Fruit fly (Drosophila melanogaster) whole organism, embryonic: ENCODE measurements around the gene CG43925.

ENCODE experiments used
- Ada2b ChIP-seq: fragments of 200-800 bp; sonication (Bioruptor generic); IDR thresholded peaks from 2 replicates; pipeline ENCODE4 v1.3.6; 2022; ENCODE audit warnings: missing biosample characterization, missing genetic modification characterization
- CG12391 ChIP-seq: fragments of 200-800 bp; sonication (Bioruptor generic); optimal IDR thresholded peaks from 3 replicates; lab custom pipeline; 2018; ENCODE audit warnings: missing biosample characterization, mild to moderate bottlenecking, missing genetic modification characterization, moderate library complexity
- CG13123 ChIP-seq: fragments of 200-800 bp; sonication (Bioruptor generic); optimal IDR thresholded peaks from 2 replicates; lab custom pipeline; 2016; ENCODE audit warnings: missing biosample characterization, missing genetic modification characterization
- CG15696 ChIP-seq: fragments of 200-800 bp; sonication (Bioruptor generic); optimal IDR thresholded peaks from 2 replicates; lab custom pipeline; 2019; ENCODE audit warnings: missing biosample characterization, mild to moderate bottlenecking, missing genetic modification characterization, moderate library complexity
- CG17328 ChIP-seq: fragments of 200-800 bp; sonication (Bioruptor generic); IDR thresholded peaks from 2 replicates; pipeline ENCODE4 v1.3.6; 2022; ENCODE audit warnings: missing biosample characterization, missing genetic modification characterization
- CG17612 ChIP-seq: fragments of 200-800 bp; sonication (Bioruptor generic); IDR thresholded peaks from 2 replicates; pipeline ENCODE4 v1.3.6; 2022; ENCODE audit warnings: missing biosample characterization, missing genetic modification characterization
- CG18599 ChIP-seq: fragments of 200-800 bp; sonication (Bioruptor generic); optimal IDR thresholded peaks from 3 replicates; lab custom pipeline; 2017; ENCODE audit warnings: missing biosample characterization, missing genetic modification characterization, mild to moderate bottlenecking, moderate library complexity, missing genetic modification reagents
- CG2116 ChIP-seq: fragments of 200-800 bp; sonication (Bioruptor generic); optimal IDR thresholded peaks from 3 replicates; lab custom pipeline; 2018; ENCODE audit warnings: missing biosample characterization, mild to moderate bottlenecking, missing genetic modification characterization
- CG2129 ChIP-seq: fragments of 200-800 bp; sonication (Bioruptor generic); IDR thresholded peaks from 2 replicates; pipeline ENCODE4 v1.3.6; 2022; ENCODE audit warnings: missing biosample characterization, missing genetic modification characterization; ENCODE audit not compliant: partially characterized antibody
- CG2202 ChIP-seq: fragments of 200-800 bp; sonication (Bioruptor generic); optimal IDR thresholded peaks from 2 replicates; lab custom pipeline; 2018; ENCODE audit warnings: missing biosample characterization, mild to moderate bottlenecking, missing genetic modification characterization
- CG3163 ChIP-seq: fragments of 200-800 bp; sonication (Bioruptor generic); optimal IDR thresholded peaks from 3 replicates; lab custom pipeline; 2016; ENCODE audit warnings: missing biosample characterization, missing genetic modification characterization
- CG32767 ChIP-seq: fragments of 200-800 bp; sonication (Bioruptor generic); IDR thresholded peaks from 2 replicates; pipeline ENCODE4 v1.3.6; 2022; ENCODE audit warnings: missing biosample characterization, missing genetic modification characterization
- CG32772 ChIP-seq: fragments of 200-800 bp; sonication (Bioruptor generic); IDR thresholded peaks from 2 replicates; pipeline ENCODE4 v1.3.6; 2022; ENCODE audit warnings: missing biosample characterization, missing genetic modification characterization
- CG34224 ChIP-seq: fragments of 200-800 bp; sonication (Bioruptor generic); IDR thresholded peaks from 3 replicates; pipeline ENCODE4 v1.3.6; 2022; ENCODE audit warnings: missing biosample characterization, missing genetic modification characterization; ENCODE audit not compliant: partially characterized antibody
- CG3838 ChIP-seq: fragments of 200-800 bp; sonication (Bioruptor generic); optimal IDR thresholded peaks from 3 replicates; lab custom pipeline; 2016; ENCODE audit warnings: missing biosample characterization, missing genetic modification characterization
- CG4424 ChIP-seq: fragments of 200-800 bp; sonication (Bioruptor generic); optimal IDR thresholded peaks from 3 replicates; lab custom pipeline; 2016; ENCODE audit warnings: missing biosample characterization, missing genetic modification characterization
- CG6175 ChIP-seq: fragments of 200-800 bp; sonication (Bioruptor generic); IDR thresholded peaks from 3 replicates; pipeline ENCODE4 v1.3.6; 2022; ENCODE audit warnings: missing biosample characterization, missing genetic modification characterization
- CG6689 ChIP-seq: fragments of 200-800 bp; sonication (Bioruptor generic); IDR thresholded peaks from 2 replicates; pipeline ENCODE4 v1.3.6; 2022; ENCODE audit warnings: missing biosample characterization, missing genetic modification characterization
- CG6813 ChIP-seq: fragments of 200-800 bp; sonication (Bioruptor generic); optimal IDR thresholded peaks from 2 replicates; lab custom pipeline; 2017; ENCODE audit warnings: missing biosample characterization, missing genetic modification characterization, mild to moderate bottlenecking, moderate library complexity, missing genetic modification reagents
- CG7357 ChIP-seq: fragments of 200-800 bp; sonication (Bioruptor generic); IDR thresholded peaks from 3 replicates; pipeline ENCODE4 v1.3.6; 2022; ENCODE audit warnings: missing biosample characterization, missing genetic modification characterization
- CG8281 ChIP-seq: fragments of 200-800 bp; sonication (Bioruptor generic); optimal IDR thresholded peaks from 2 replicates; lab custom pipeline; 2018; ENCODE audit warnings: missing biosample characterization, mild to moderate bottlenecking, missing genetic modification characterization, moderate library complexity
- CG8359 ChIP-seq: fragments of 200-800 bp; sonication (Bioruptor generic); optimal IDR thresholded peaks from 2 replicates; lab custom pipeline; 2017; ENCODE audit warnings: missing biosample characterization, mild to moderate bottlenecking, missing genetic modification characterization, borderline replicate concordance
- CG8388 ChIP-seq: fragments of 200-800 bp; sonication (Bioruptor generic); optimal IDR thresholded peaks from 2 replicates; lab custom pipeline; 2019; ENCODE audit warnings: missing biosample characterization, mild to moderate bottlenecking, missing genetic modification characterization, moderate library complexity
- CG8765 ChIP-seq: fragments of 200-800 bp; sonication (Bioruptor generic); IDR thresholded peaks from 2 replicates; pipeline ENCODE4 v1.3.6; 2022; ENCODE audit warnings: missing biosample characterization, missing genetic modification characterization
- D19B ChIP-seq: fragments of 200-800 bp; sonication (Bioruptor generic); optimal IDR thresholded peaks from 2 replicates; lab custom pipeline; 2017; ENCODE audit warnings: missing biosample characterization, mild to moderate bottlenecking, missing genetic modification characterization
- Deaf1 ChIP-seq: fragments of 200-800 bp; optimal IDR thresholded peaks from 3 replicates; lab custom pipeline; 2019; ENCODE audit warnings: missing biosample characterization, mild to moderate bottlenecking, missing genetic modification characterization, moderate library complexity
- Hey ChIP-seq: fragments of 200-800 bp; sonication (Bioruptor generic); optimal IDR thresholded peaks from 3 replicates; lab custom pipeline; 2018; ENCODE audit warnings: missing biosample characterization, mild to moderate bottlenecking, missing genetic modification characterization
- HmgD ChIP-seq: fragments of 200-800 bp; sonication (Bioruptor generic); optimal IDR thresholded peaks from 3 replicates; lab custom pipeline; 2016; ENCODE audit warnings: missing biosample characterization, missing genetic modification characterization
- Hsf ChIP-seq: fragments of 200-800 bp; sonication (Bioruptor generic); optimal IDR thresholded peaks from 3 replicates; lab custom pipeline; 2016; ENCODE audit warnings: missing biosample characterization, missing genetic modification characterization
- Nf-YB ChIP-seq: fragments of 200-800 bp; sonication (Bioruptor generic); optimal IDR thresholded peaks from 3 replicates; lab custom pipeline; 2019; ENCODE audit warnings: missing biosample characterization, mild to moderate bottlenecking, missing genetic modification characterization, moderate library complexity
- Scr ChIP-seq: fragments of 200-800 bp; sonication (Bioruptor generic); IDR thresholded peaks from 2 replicates; pipeline ENCODE4 v1.3.6; 2022; ENCODE audit warnings: missing biosample characterization, missing genetic modification characterization; ENCODE audit not compliant: partially characterized antibody
- Side ChIP-seq: fragments of 200-800 bp; sonication (Bioruptor generic); optimal IDR thresholded peaks from 2 replicates; lab custom pipeline; 2016; ENCODE audit warnings: missing biosample characterization, missing genetic modification characterization
- Spps ChIP-seq: fragments of 200-800 bp; sonication (Bioruptor generic); optimal IDR thresholded peaks from 2 replicates; lab custom pipeline; 2018; ENCODE audit warnings: missing biosample characterization, mild to moderate bottlenecking, missing genetic modification characterization
- bigmax ChIP-seq: fragments of 200-800 bp; sonication (Bioruptor generic); optimal IDR thresholded peaks from 2 replicates; lab custom pipeline; 2018; ENCODE audit warnings: missing biosample characterization, mild to moderate bottlenecking, missing genetic modification characterization
- chinmo ChIP-seq: fragments of 200-800 bp; sonication (Bioruptor generic); IDR thresholded peaks from 4 replicates; pipeline ENCODE4 v1.3.6; 2022; ENCODE audit warnings: missing biosample characterization, missing genetic modification characterization; ENCODE audit not compliant: partially characterized antibody
- emc ChIP-seq: fragments of 200-800 bp; sonication (Bioruptor generic); optimal IDR thresholded peaks from 2 replicates; lab custom pipeline; 2016; ENCODE audit warnings: missing biosample characterization, missing genetic modification characterization
- esg ChIP-seq: fragments of 200-800 bp; sonication (Bioruptor generic); conservative IDR thresholded peaks from 2 replicates; pipeline ENCODE4 v1.3.6; 2022; ENCODE audit warnings: missing biosample characterization, missing genetic modification characterization
- exex ChIP-seq: fragments of 200-800 bp; sonication (Bioruptor generic); optimal IDR thresholded peaks from 4 replicates; lab custom pipeline; 2018; ENCODE audit warnings: missing biosample characterization, mild to moderate bottlenecking, missing genetic modification characterization, moderate library complexity
- hbn ChIP-seq: fragments of 200-800 bp; sonication (Bioruptor generic); IDR thresholded peaks from 2 replicates; pipeline ENCODE4 v1.3.6; 2022; ENCODE audit warnings: missing biosample characterization, missing genetic modification characterization; ENCODE audit not compliant: partially characterized antibody
- ind ChIP-seq: fragments of 200-800 bp; sonication (Bioruptor generic); optimal IDR thresholded peaks from 3 replicates; lab custom pipeline; 2016; ENCODE audit warnings: missing biosample characterization, missing genetic modification characterization
- nerfin-2 ChIP-seq: fragments of 200-800 bp; sonication (Bioruptor generic); IDR thresholded peaks from 2 replicates; pipeline ENCODE4 v1.3.6; 2022; ENCODE audit warnings: missing biosample characterization, missing genetic modification characterization; ENCODE audit not compliant: partially characterized antibody
- psq ChIP-seq: fragments of 200-800 bp; sonication (Bioruptor generic); optimal IDR thresholded peaks from 2 replicates; lab custom pipeline; 2017; ENCODE audit warnings: missing biosample characterization, missing genetic modification characterization
- seq ChIP-seq: fragments of 200-800 bp; sonication (Bioruptor generic); IDR thresholded peaks from 2 replicates; pipeline ENCODE4 v1.3.6; 2022; ENCODE audit warnings: missing biosample characterization, missing genetic modification characterization
- shn ChIP-seq: fragments of 200-800 bp; sonication (Bioruptor generic); optimal IDR thresholded peaks from 3 replicates; lab custom pipeline; 2016; ENCODE audit warnings: missing biosample characterization, missing genetic modification characterization
- slou ChIP-seq: fragments of 200-800 bp; sonication (Bioruptor generic); optimal IDR thresholded peaks from 3 replicates; lab custom pipeline; 2016; ENCODE audit warnings: missing biosample characterization, missing genetic modification characterization
- sna ChIP-seq: fragments of 200-800 bp; sonication (Bioruptor generic); IDR thresholded peaks from 2 replicates; pipeline ENCODE4 v1.3.6; 2022; ENCODE audit warnings: missing biosample characterization, missing genetic modification characterization; ENCODE audit not compliant: partially characterized antibody
- tap ChIP-seq: fragments of 200-800 bp; optimal IDR thresholded peaks from 3 replicates; lab custom pipeline; 2019; ENCODE audit warnings: missing biosample characterization, mild to moderate bottlenecking, missing genetic modification characterization, moderate library complexity
- trem ChIP-seq: fragments of 200-800 bp; optimal IDR thresholded peaks from 3 replicates; lab custom pipeline; 2019; ENCODE audit warnings: missing biosample characterization, mild to moderate bottlenecking, missing genetic modification characterization, moderate library complexity
- trh ChIP-seq: fragments of 200-800 bp; sonication (Bioruptor generic); optimal IDR thresholded peaks from 2 replicates; lab custom pipeline; 2016; ENCODE audit warnings: missing biosample characterization, missing genetic modification characterization

CG43925 gene

DNA sequence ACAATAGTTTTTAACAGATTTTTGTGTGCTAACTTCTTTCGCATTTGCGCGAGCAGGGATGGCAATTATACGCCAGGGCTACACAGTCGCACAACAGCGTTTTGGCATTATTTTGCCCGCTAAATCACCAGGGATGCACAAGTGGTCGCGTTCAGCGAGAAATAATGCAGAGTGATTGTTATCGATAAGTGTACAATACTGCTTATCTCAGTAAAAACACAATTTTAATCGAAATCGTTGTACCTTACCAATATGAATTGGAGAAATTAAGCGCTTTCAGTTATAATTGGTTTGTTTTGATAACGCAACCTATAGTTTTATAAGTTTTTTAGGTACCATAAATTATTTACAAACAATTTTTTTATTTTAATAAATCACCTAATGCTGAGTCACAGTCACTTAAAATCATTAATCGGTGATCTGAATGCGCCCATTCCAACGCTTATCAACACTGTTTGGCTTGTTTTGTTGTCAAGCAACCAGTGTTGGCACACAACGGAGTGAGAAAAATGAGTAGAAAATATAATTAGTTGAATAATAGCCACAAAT lies 552 bp downstream of the CG43925 start, which contains the start of the genes Sfmbt and CG5439 (continued):
- peak; percentile 65 for TF ChIP-seq CG8388
- no peak for TF ChIP-seq hbn (GFP tag; lab: Robert Waterston, UW)
- TF ChIP-seq CG6175 (GFP tag; lab: Robert Waterston, UW) = peak; percentile 50; the same call in 1 of the 3 replicates
- TF ChIP-seq Deaf1 (tag; lab: Kevin White, UChicago) = no peak
- peak; percentile 64 for TF ChIP-seq trh (GFP tag; lab: Kevin White, UChicago)
- no peak for TF ChIP-seq CG18599 (GFP tag; lab: Kevin White, UChicago)
- TF ChIP-seq D19B = no peak
- peak; percentile 83 for TF ChIP-seq shn (GFP tag; lab: Kevin White, UChicago)
- peak; percentile 70 for TF ChIP-seq esg (GFP tag; lab: Robert Waterston, UW)
- peak; percentile 53; the same call in 1 of the 2 replicates for TF ChIP-seq Scr
- peak; percentile 84 for TF ChIP-seq CG12391
- TF ChIP-seq exex (tag; lab: Kevin White, UChicago) = no peak
- TF ChIP-seq slou = peak; percentile 68
- TF ChIP-seq CG6689 (GFP tag; lab: Robert Waterston, UW) = peak; percentile 66
- TF ChIP-seq CG3163 (GFP tag; lab: Kevin White, UChicago) = peak; percentile 60
- peak; percentile 73 for TF ChIP-seq CG15696
- no peak for TF ChIP-seq CG2129 (GFP tag; lab: Robert Waterston, UW)
- no peak for TF ChIP-seq bigmax
- TF ChIP-seq CG3838 = peak; percentile 26
- peak; percentile 83 for TF ChIP-seq CG4424 (GFP tag; lab: Kevin White, UChicago)
- no peak; the same call in 2 of the 3 replicates for TF ChIP-seq CG34224
- 0 out of 2 replicates have a peak, but pooled peaks have one; percentile 33 for TF ChIP-seq CG8765
- TF ChIP-seq Nf-YB (GFP tag; lab: Kevin White, UChicago) = peak; percentile 21
- TF ChIP-seq tap (tag; lab: Kevin White, UChicago) = no peak
- no peak for TF ChIP-seq seq (GFP tag; lab: Robert Waterston, UW)
- no peak for TF ChIP-seq CG32767
- peak; percentile 89 for TF ChIP-seq CG2116 (GFP tag; lab: Kevin White, UChicago)
- TF ChIP-seq nerfin-2 (GFP tag; lab: Robert Waterston, UW) = peak; percentile 56; the same call in 1 of the 2 replicates
- TF ChIP-seq HmgD (GFP tag; lab: Kevin White, UChicago) = peak; percentile 89
- peak; percentile 62 for TF ChIP-seq emc (GFP tag; lab: Kevin White, UChicago)
- no peak for TF ChIP-seq chinmo (GFP tag; lab: Robert Waterston, UW)
- peak; percentile 29 for TF ChIP-seq CG13123 (GFP tag; lab: Kevin White, UChicago)
- TF ChIP-seq trem (tag; lab: Kevin White, UChicago) = peak; percentile 79
- TF ChIP-seq psq = peak; percentile 76
- TF ChIP-seq Side = peak; percentile 54
- peak; percentile 22 for TF ChIP-seq Spps
- no peak for TF ChIP-seq Hey (tag; lab: Kevin White, UChicago)
- no peak; the same call in 1 of the 2 replicates for TF ChIP-seq sna
- peak; percentile 52 for TF ChIP-seq CG32772 (GFP tag; lab: Robert Waterston, UW)
- TF ChIP-seq CG8281 (tag; lab: Kevin White, UChicago) = no peak
- TF ChIP-seq CG6813 (GFP tag; lab: Kevin White, UChicago) = no peak
- TF ChIP-seq ind (GFP tag; lab: Kevin White, UChicago) = peak; percentile 89
- no peak for TF ChIP-seq Ada2b (GFP tag; lab: Robert Waterston, UW)
- peak; percentile 45; the same call in 1 of the 2 replicates for TF ChIP-seq CG17612 (GFP tag; lab: Robert Waterston, UW)
- TF ChIP-seq CG7357 (GFP tag; lab: Robert Waterston, UW) = peak; percentile 56; the same call in 1 of the 3 replicates
- TF ChIP-seq Hsf (GFP tag; lab: Kevin White, UChicago) = peak; percentile 83
- TF ChIP-seq CG17328 (GFP tag; lab: Robert Waterston, UW) = no peak
- TF ChIP-seq CG8359 (GFP tag; lab: Kevin White, UChicago) = no peak
- TF ChIP-seq CG2202 (tag; lab: Kevin White, UChicago) = peak; percentile 23
